Fruit fly (Drosophila melanogaster) whole organism, embryonic: ENCODE data around the gene pav.

Experiments
- Atf3 ChIP-seq: fragments of 200-800 bp; sonication (Bioruptor generic); optimal IDR thresholded peaks from 3 replicates; lab custom pipeline; 2016; ENCODE audit warnings: missing biosample characterization, missing genetic modification characterization
- CG10543 ChIP-seq: fragments of 200-800 bp; sonication (Bioruptor generic); optimal IDR thresholded peaks from 3 replicates; lab custom pipeline; 2017; ENCODE audit warnings: missing biosample characterization, mild to moderate bottlenecking, missing genetic modification characterization, moderate library complexity
- CG11504 ChIP-seq: fragments of 200-800 bp; sonication (Bioruptor generic); optimal IDR thresholded peaks from 3 replicates; lab custom pipeline; 2019; ENCODE audit warnings: missing biosample characterization, mild to moderate bottlenecking, missing genetic modification characterization, moderate library complexity
- CG11696 ChIP-seq: fragments of 200-800 bp; sonication (Bioruptor generic); IDR thresholded peaks from 2 replicates; pipeline ENCODE4 v1.3.6; 2022; ENCODE audit warnings: missing biosample characterization, missing genetic modification characterization
- CG12236 ChIP-seq: fragments of 200-800 bp; sonication (Bioruptor generic); optimal IDR thresholded peaks from 2 replicates; lab custom pipeline; 2016; ENCODE audit warnings: missing biosample characterization, missing genetic modification characterization
- CG12659 ChIP-seq: fragments of 200-800 bp; sonication (Bioruptor generic); optimal IDR thresholded peaks from 3 replicates; lab custom pipeline; 2017; ENCODE audit warnings: mild to moderate bottlenecking, missing biosample characterization, missing genetic modification reagents, missing genetic modification characterization
- CG12769 ChIP-seq: fragments of 200-800 bp; sonication (Bioruptor generic); optimal IDR thresholded peaks from 2 replicates; lab custom pipeline; 2019; ENCODE audit warnings: missing biosample characterization, mild to moderate bottlenecking, missing genetic modification characterization, moderate library complexity
- CG14014 ChIP-seq: fragments of 200-800 bp; sonication (Bioruptor generic); IDR thresholded peaks from 2 replicates; pipeline ENCODE4 v1.3.6; 2022; ENCODE audit warnings: missing biosample characterization, missing genetic modification characterization
- CG15269 ChIP-seq: fragments of 200-800 bp; sonication (Bioruptor generic); optimal IDR thresholded peaks from 2 replicates; lab custom pipeline; 2018; ENCODE audit warnings: missing biosample characterization, mild to moderate bottlenecking, missing genetic modification characterization, moderate library complexity
- CG30020 ChIP-seq: fragments of 200-800 bp; optimal IDR thresholded peaks from 2 replicates; lab custom pipeline; 2019; ENCODE audit warnings: missing biosample characterization, mild to moderate bottlenecking, missing genetic modification characterization, moderate library complexity
- CG3065 ChIP-seq: fragments of 200-800 bp; sonication (Bioruptor generic); optimal IDR thresholded peaks from 2 replicates; lab custom pipeline; 2016; ENCODE audit warnings: missing biosample characterization, missing genetic modification characterization
- CG32767 ChIP-seq: fragments of 200-800 bp; sonication (Bioruptor generic); IDR thresholded peaks from 2 replicates; pipeline ENCODE4 v1.3.6; 2022; ENCODE audit warnings: missing biosample characterization, missing genetic modification characterization
- CG33213 ChIP-seq: fragments of 200-800 bp; sonication (Bioruptor generic); optimal IDR thresholded peaks from 3 replicates; lab custom pipeline; 2016; ENCODE audit warnings: missing biosample characterization, missing genetic modification characterization
- CG34376 ChIP-seq: fragments of 200-800 bp; sonication (Bioruptor generic); optimal IDR thresholded peaks from 2 replicates; lab custom pipeline; 2018; ENCODE audit warnings: missing biosample characterization, mild to moderate bottlenecking, missing genetic modification characterization
- CG4404 ChIP-seq: fragments of 200-800 bp; sonication (Bioruptor generic); IDR thresholded peaks from 2 replicates; pipeline ENCODE4 v1.3.6; 2022; ENCODE audit warnings: missing biosample characterization, missing genetic modification characterization
- CG4707 ChIP-seq: fragments of 200-800 bp; sonication (Bioruptor generic); optimal IDR thresholded peaks from 2 replicates; lab custom pipeline; 2018; ENCODE audit warnings: missing biosample characterization, mild to moderate bottlenecking, missing genetic modification characterization, moderate library complexity
- CG8290 ChIP-seq, 3 experiments: fragments of 200-800 bp; sonication (Bioruptor generic); optimal IDR thresholded peaks; 2 replicates each; lab custom pipeline; 2016 to 2019; ENCODE audit warnings: missing biosample characterization in 3 of 3, missing genetic modification characterization in 3 of 3, mild to moderate bottlenecking in 2 of 3, moderate library complexity in 1 of 3
- CG8359 ChIP-seq: fragments of 200-800 bp; sonication (Bioruptor generic); optimal IDR thresholded peaks from 2 replicates; lab custom pipeline; 2017; ENCODE audit warnings: missing biosample characterization, mild to moderate bottlenecking, missing genetic modification characterization, borderline replicate concordance
- CG9609 ChIP-seq: fragments of 200-800 bp; sonication (Bioruptor generic); optimal IDR thresholded peaks from 3 replicates; lab custom pipeline; 2016; ENCODE audit warnings: missing biosample characterization, missing genetic modification characterization
- CHES-1-like ChIP-seq: fragments of 200-800 bp; sonication (Bioruptor generic); optimal IDR thresholded peaks from 2 replicates; lab custom pipeline; 2016; ENCODE audit warnings: missing biosample characterization, missing genetic modification characterization
- D19B ChIP-seq: fragments of 200-800 bp; sonication (Bioruptor generic); optimal IDR thresholded peaks from 2 replicates; lab custom pipeline; 2017; ENCODE audit warnings: missing biosample characterization, mild to moderate bottlenecking, missing genetic modification characterization
- Deaf1 ChIP-seq: fragments of 200-800 bp; optimal IDR thresholded peaks from 3 replicates; lab custom pipeline; 2019; ENCODE audit warnings: missing biosample characterization, mild to moderate bottlenecking, missing genetic modification characterization, moderate library complexity
- HLH3B ChIP-seq: fragments of 200-800 bp; sonication (Bioruptor generic); IDR thresholded peaks from 2 replicates; pipeline ENCODE4 v1.3.6; 2022; ENCODE audit warnings: missing biosample characterization, missing genetic modification characterization
- Hsf ChIP-seq: fragments of 200-800 bp; sonication (Bioruptor generic); optimal IDR thresholded peaks from 3 replicates; lab custom pipeline; 2016; ENCODE audit warnings: missing biosample characterization, missing genetic modification characterization
- Lhr ChIP-seq: fragments of 200-800 bp; sonication (Bioruptor generic); optimal IDR thresholded peaks from 3 replicates; lab custom pipeline; 2017; ENCODE audit warnings: mild to moderate bottlenecking, missing biosample characterization, missing genetic modification reagents, missing genetic modification characterization
- MTF-1 ChIP-seq: fragments of 200-800 bp; sonication (Bioruptor generic); optimal IDR thresholded peaks from 2 replicates; lab custom pipeline; 2018; ENCODE audit warnings: missing biosample characterization, mild to moderate bottlenecking, missing genetic modification characterization, borderline replicate concordance
- Med ChIP-seq: fragments of 200-800 bp; sonication (Bioruptor generic); peaks from one replicate; lab custom pipeline; 2016; ENCODE audit warnings: missing biosample characterization, missing genetic modification characterization, mild to moderate bottlenecking, inconsistent platforms, moderate library complexity
- Meics ChIP-seq: fragments of 200-800 bp; sonication (Bioruptor generic); optimal IDR thresholded peaks from 2 replicates; lab custom pipeline; 2017; ENCODE audit warnings: missing biosample characterization, mild to moderate bottlenecking, missing genetic modification characterization
- Sry-δ ChIP-seq: fragments of 200-800 bp; sonication (Bioruptor generic); optimal IDR thresholded peaks from 2 replicates; lab custom pipeline; 2016; ENCODE audit warnings: missing biosample characterization, missing genetic modification characterization
- bigmax ChIP-seq: fragments of 200-800 bp; sonication (Bioruptor generic); optimal IDR thresholded peaks from 2 replicates; lab custom pipeline; 2018; ENCODE audit warnings: missing biosample characterization, mild to moderate bottlenecking, missing genetic modification characterization
- chinmo ChIP-seq: fragments of 200-800 bp; sonication (Bioruptor generic); IDR thresholded peaks from 4 replicates; pipeline ENCODE4 v1.3.6; 2022; ENCODE audit warnings: missing biosample characterization, missing genetic modification characterization; ENCODE audit not compliant: partially characterized antibody
- crc ChIP-seq: fragments of 200-800 bp; sonication (Bioruptor generic); optimal IDR thresholded peaks from 2 replicates; lab custom pipeline; 2016; ENCODE audit warnings: missing biosample characterization, missing genetic modification characterization
- crol ChIP-seq: fragments of 200-800 bp; sonication (Bioruptor generic); IDR thresholded peaks from 2 replicates; pipeline ENCODE4 v1.3.6; 2022; ENCODE audit warnings: missing biosample characterization, missing genetic modification characterization
- gce ChIP-seq: fragments of 200-800 bp; sonication (Bioruptor generic); IDR thresholded peaks from 3 replicates; pipeline ENCODE4 v1.3.6; 2022; ENCODE audit warnings: missing biosample characterization, missing genetic modification characterization
- grau ChIP-seq: fragments of 200-800 bp; optimal IDR thresholded peaks from 3 replicates; lab custom pipeline; 2019; ENCODE audit warnings: missing biosample characterization, mild to moderate bottlenecking, missing genetic modification characterization, moderate library complexity
- ham ChIP-seq: fragments of 200-800 bp; sonication (Bioruptor generic); IDR thresholded peaks from 2 replicates; pipeline ENCODE4 v1.3.6; 2022; ENCODE audit warnings: missing biosample characterization, missing genetic modification characterization
- klu ChIP-seq: fragments of 200-800 bp; sonication (Bioruptor generic); IDR thresholded peaks from 2 replicates; pipeline ENCODE4 v1.3.6; 2022; ENCODE audit warnings: missing biosample characterization, missing genetic modification characterization
- kni ChIP-seq: fragments of 200-800 bp; sonication (Bioruptor generic); optimal IDR thresholded peaks from 3 replicates; lab custom pipeline; 2017; ENCODE audit warnings: mild to moderate bottlenecking, missing biosample characterization, missing genetic modification reagents, missing genetic modification characterization
- lilli ChIP-seq: fragments of 200-800 bp; sonication (Bioruptor generic); optimal IDR thresholded peaks from 3 replicates; lab custom pipeline; 2016; ENCODE audit warnings: missing biosample characterization, missing genetic modification characterization
- odd ChIP-seq: fragments of 200-800 bp; sonication (Bioruptor generic); optimal IDR thresholded peaks from 2 replicates; lab custom pipeline; 2017; ENCODE audit warnings: missing biosample characterization, mild to moderate bottlenecking, missing genetic modification characterization
- org-1 ChIP-seq: fragments of 200-800 bp; sonication (Bioruptor generic); optimal IDR thresholded peaks from 2 replicates; lab custom pipeline; 2017; ENCODE audit warnings: missing biosample characterization, missing genetic modification characterization
- sd ChIP-seq: fragments of 200-800 bp; sonication (Bioruptor generic); optimal IDR thresholded peaks from 3 replicates; lab custom pipeline; 2018; ENCODE audit warnings: missing biosample characterization, mild to moderate bottlenecking, missing genetic modification characterization, moderate library complexity
- slbo ChIP-seq: fragments of 200-800 bp; sonication (Bioruptor generic); IDR thresholded peaks from 2 replicates; pipeline ENCODE4 v1.3.6; 2022; ENCODE audit warnings: missing biosample characterization, missing genetic modification characterization
- sr ChIP-seq: fragments of 200-800 bp; sonication (Bioruptor generic); IDR thresholded peaks from 3 replicates; pipeline ENCODE4 v1.3.6; 2022; ENCODE audit warnings: missing biosample characterization, missing genetic modification characterization
- stwl ChIP-seq: fragments of 200-800 bp; sonication (Bioruptor generic); optimal IDR thresholded peaks from 3 replicates; lab custom pipeline; 2018; ENCODE audit warnings: missing biosample characterization, mild to moderate bottlenecking, missing genetic modification characterization, moderate library complexity
- sug ChIP-seq: fragments of 200-800 bp; optimal IDR thresholded peaks from 2 replicates; lab custom pipeline; 2019; ENCODE audit warnings: missing biosample characterization, mild to moderate bottlenecking, missing genetic modification characterization, moderate library complexity
- tio ChIP-seq: fragments of 200-800 bp; sonication (Bioruptor generic); optimal IDR thresholded peaks from 2 replicates; lab custom pipeline; 2017; ENCODE audit warnings: missing biosample characterization, missing genetic modification characterization, inconsistent platforms
- vnd ChIP-seq: fragments of 200-800 bp; sonication (Bioruptor generic); IDR thresholded peaks from 3 replicates; pipeline ENCODE4 v1.3.6; 2022; ENCODE audit warnings: missing biosample characterization, missing genetic modification characterization; ENCODE audit not compliant: partially characterized antibody
- vvl ChIP-seq: fragments of 200-800 bp; sonication (Bioruptor generic); IDR thresholded peaks from 2 replicates; pipeline ENCODE4 v1.3.6; 2022; ENCODE audit warnings: missing biosample characterization, missing genetic modification characterization

pav gene

dm6 chr3L:4225647-4226470, 16.7 kb upstream of the pav start:
- TF ChIP-seq stwl (tag; lab: Kevin White, UChicago): no peak
- TF ChIP-seq tio (GFP tag; lab: Kevin White, UChicago): no peak
- peak; percentile 20 for TF ChIP-seq Deaf1 (tag; lab: Kevin White, UChicago)
- no peak for TF ChIP-seq CG12236 (GFP tag; lab: Kevin White, UChicago)
- TF ChIP-seq CG9609 (GFP tag; lab: Kevin White, UChicago): no peak
- TF ChIP-seq grau (tag; lab: Kevin White, UChicago): no peak
- TF ChIP-seq CG4404 (GFP tag; lab: Robert Waterston, UW): no peak
- no peak for TF ChIP-seq Lhr (GFP tag; lab: Kevin White, UChicago)
- peak; percentile 70 for TF ChIP-seq Med (GFP tag; lab: Kevin White, UChicago)
- TF ChIP-seq vnd (GFP tag; lab: Robert Waterston, UW): no peak
- TF ChIP-seq CG3065 (GFP tag; lab: Kevin White, UChicago): no peak
- no peak for TF ChIP-seq Meics
- peak; percentile 31 for TF ChIP-seq CG12769
- peak; percentile 90 for TF ChIP-seq crol (GFP tag; lab: Robert Waterston, UW)
- TF ChIP-seq kni: peak; percentile 7
- TF ChIP-seq CG34376 (GFP tag; lab: Kevin White, UChicago): peak; percentile 67
- TF ChIP-seq CG14014 (GFP tag; lab: Robert Waterston, UW): no peak
- TF ChIP-seq klu (GFP tag; lab: Robert Waterston, UW): no peak
- TF ChIP-seq gce: 0 out of 3 replicates have a peak, but pooled peaks have one; percentile 33
- no peak for TF ChIP-seq org-1 (GFP tag; lab: Kevin White, UChicago)
- TF ChIP-seq sr (GFP tag; lab: Robert Waterston, UW): peak; percentile 82; the same call in 2 of the 3 replicates
- TF ChIP-seq sug: peak; percentile 72
- TF ChIP-seq bigmax (GFP tag; lab: Kevin White, UChicago): no peak
- no peak for TF ChIP-seq CG8290 (GFP tag; optimal IDR thresholded peaks at IDR 0.05; lab: Kevin White, UChicago)
- peak in 1 of 2 experiments; percentile 8 for TF ChIP-seq CG8290 (tag; optimal IDR thresholded peaks at IDR 0.05; lab: Kevin White, UChicago)
- no peak for TF ChIP-seq CG33213 (GFP tag; lab: Kevin White, UChicago)
- no peak for TF ChIP-seq CG8359 (GFP tag; lab: Kevin White, UChicago)
- no peak for TF ChIP-seq slbo (GFP tag; lab: Robert Waterston, UW)
- no peak for TF ChIP-seq crc (GFP tag; lab: Kevin White, UChicago)
- TF ChIP-seq MTF-1 (GFP tag; lab: Kevin White, UChicago): no peak
- TF ChIP-seq ham (GFP tag; lab: Robert Waterston, UW): no peak
- TF ChIP-seq CG4707 (GFP tag; lab: Kevin White, UChicago): no peak
- no peak for TF ChIP-seq CG32767
- TF ChIP-seq lilli (GFP tag; lab: Kevin White, UChicago): no peak
- no peak for TF ChIP-seq CG30020
- TF ChIP-seq CG15269 (tag; lab: Kevin White, UChicago): no peak
- TF ChIP-seq sd (tag; lab: Kevin White, UChicago): peak; percentile 75
- no peak for TF ChIP-seq odd (GFP tag; lab: Kevin White, UChicago)
- TF ChIP-seq CG10543 (GFP tag; lab: Kevin White, UChicago): peak; percentile 14
- TF ChIP-seq chinmo (GFP tag; lab: Robert Waterston, UW): 0 out of 4 replicates have a peak, but pooled peaks have one; percentile 42
- no peak for TF ChIP-seq Sry-δ (GFP tag; lab: Kevin White, UChicago)
- no peak for TF ChIP-seq CG11504 (tag; lab: Kevin White, UChicago)
- no peak for TF ChIP-seq Atf3 (GFP tag; lab: Kevin White, UChicago)
- TF ChIP-seq CHES-1-like (GFP tag; lab: Kevin White, UChicago): no peak
- TF ChIP-seq CG11696: no peak
- TF ChIP-seq Hsf (GFP tag; lab: Kevin White, UChicago): no peak
- TF ChIP-seq D19B: peak; percentile 42
- no peak for TF ChIP-seq CG12659
- no peak for TF ChIP-seq HLH3B (GFP tag; lab: Robert Waterston, UW)
- TF ChIP-seq vvl (GFP tag; lab: Robert Waterston, UW): 0 out of 2 replicates have a peak, but pooled peaks have one; percentile 7
